Worm (Caenorhabditis elegans): ENCODE measurements around the gene F17C11.2.

F17C11.2 gene

ce11 chrV:10947930-10948329 is at the start of gene F17C11.2:
TSS of gene F17C11.2 (plus strand) at chrV:10948230.
- no peak for TF ChIP-seq him-1 (tag; optimal IDR thresholded peaks at IDR 0.05)
- no peak for TF ChIP-seq dao-5 (tag; optimal IDR thresholded peaks at IDR 0.05)
- no peak for TF ChIP-seq W03F9.2 (tag; optimal IDR thresholded peaks at IDR 0.05)

- TF ChIP-seq dao-5 (tag; optimal IDR thresholded peaks at IDR 0.05) (no peak), W03F9.2 (tag; optimal IDR thresholded peaks at IDR 0.05) (no peak), him-1 (tag; optimal IDR thresholded peaks at IDR 0.05) (no peak)
These were observed 49.4 kb upstream of the F17C11.2 start for ce11 chrV:10898629-10899028.

ce11 chrV:10901125-10901524 is 46.9 kb upstream of the F17C11.2 start, which contains the start of gene spp-16:
TSS of gene spp-16 (minus strand) at chrV:10901303.
- TF ChIP-seq W03F9.2 (tag; optimal IDR thresholded peaks at IDR 0.05) (no peak), dao-5 (tag; optimal IDR thresholded peaks at IDR 0.05) (no peak), him-1 (tag; optimal IDR thresholded peaks at IDR 0.05) (no peak)

ce11 chrV:10902682-10903081 is 45.3 kb upstream of the F17C11.2 start, which contains the start of gene F32D8.8:
TSS of gene F32D8.8 (minus strand) at chrV:10902782.
- no peak for TF ChIP-seq W03F9.2 (tag; optimal IDR thresholded peaks at IDR 0.05)
- TF ChIP-seq dao-5 (tag; optimal IDR thresholded peaks at IDR 0.05) = no peak
- no peak for TF ChIP-seq him-1 (tag; optimal IDR thresholded peaks at IDR 0.05)

ce11 chrV:10903748-10904147 is 44.3 kb upstream of the F17C11.2 start, which contains the start of gene F32D8.15:
TSS of gene F32D8.15 (plus strand) at chrV:10904048.
- no peak for TF ChIP-seq him-1 (tag; optimal IDR thresholded peaks at IDR 0.05)

ce11 chrV:10904795-10905194 is 43.2 kb upstream of the F17C11.2 start:
- TF ChIP-seq W03F9.2 (tag; optimal IDR thresholded peaks at IDR 0.05) (no peak), dao-5 (tag; optimal IDR thresholded peaks at IDR 0.05) (no peak), him-1 (tag; optimal IDR thresholded peaks at IDR 0.05) (no peak)

- TF ChIP-seq W03F9.2 (tag; optimal IDR thresholded peaks at IDR 0.05) (no peak), dao-5 (tag; optimal IDR thresholded peaks at IDR 0.05) (no peak), him-1 (tag; optimal IDR thresholded peaks at IDR 0.05) (no peak)
These were observed 39.0 kb upstream of the F17C11.2 start, which contains the start of gene zzz-1 for ce11 chrV:10909071-10909470. TSS of gene zzz-1 (minus strand) at chrV:10909171.

ce11 chrV:10909959-10910358 is 38.1 kb upstream of the F17C11.2 start:
- TF ChIP-seq him-1 (tag; optimal IDR thresholded peaks at IDR 0.05) = no peak
- TF ChIP-seq W03F9.2 (tag; optimal IDR thresholded peaks at IDR 0.05) = no peak
- TF ChIP-seq dao-5 (tag; optimal IDR thresholded peaks at IDR 0.05) = no peak

- TF ChIP-seq dao-5 (tag; optimal IDR thresholded peaks at IDR 0.05) = no peak
- TF ChIP-seq W03F9.2 (tag; optimal IDR thresholded peaks at IDR 0.05) = no peak
- no peak for TF ChIP-seq him-1 (tag; optimal IDR thresholded peaks at IDR 0.05)
These were observed 32.1 kb upstream of the F17C11.2 start for ce11 chrV:10915922-10916321.

ce11 chrV:10918373-10918772 is 29.7 kb upstream of the F17C11.2 start, which contains the start of gene F58B4.2:
TSS of gene F58B4.2 (minus strand) at chrV:10918473.
- no peak for TF ChIP-seq W03F9.2 (tag; optimal IDR thresholded peaks at IDR 0.05)
- no peak for TF ChIP-seq dao-5 (tag; optimal IDR thresholded peaks at IDR 0.05)

- TF ChIP-seq him-1 (tag; optimal IDR thresholded peaks at IDR 0.05) (no peak), W03F9.2 (tag; optimal IDR thresholded peaks at IDR 0.05) (no peak)
These were observed 26.3 kb upstream of the F17C11.2 start, which contains the start of gene nas-31 for ce11 chrV:10921747-10922146. TSS of gene nas-31 (minus strand) at chrV:10921847.

- TF ChIP-seq him-1 (tag; optimal IDR thresholded peaks at IDR 0.05) (no peak), W03F9.2 (tag; optimal IDR thresholded peaks at IDR 0.05) (no peak), dao-5 (tag; optimal IDR thresholded peaks at IDR 0.05) (no peak)
These were observed 24.8 kb upstream of the F17C11.2 start, which contains the start of gene F58B4.7 for ce11 chrV:10923229-10923628. TSS of gene F58B4.7 (minus strand) at chrV:10923329.

- TF ChIP-seq W03F9.2 (tag; optimal IDR thresholded peaks at IDR 0.05) (no peak), dao-5 (tag; optimal IDR thresholded peaks at IDR 0.05) (no peak), him-1 (tag; optimal IDR thresholded peaks at IDR 0.05) (no peak)
These were observed 23.3 kb upstream of the F17C11.2 start, which contains the start of gene F58B4.6 for ce11 chrV:10924731-10925130. TSS of gene F58B4.6 (plus strand) at chrV:10925031.

ce11 chrV:10925658-10926057 is 22.4 kb upstream of the F17C11.2 start:
- no peak for TF ChIP-seq him-1 (tag; optimal IDR thresholded peaks at IDR 0.05)
- TF ChIP-seq W03F9.2 (tag; optimal IDR thresholded peaks at IDR 0.05) = no peak
- TF ChIP-seq dao-5 (tag; optimal IDR thresholded peaks at IDR 0.05) = no peak

- TF ChIP-seq W03F9.2 (tag; optimal IDR thresholded peaks at IDR 0.05) (no peak), him-1 (tag; optimal IDR thresholded peaks at IDR 0.05) (no peak), dao-5 (tag; optimal IDR thresholded peaks at IDR 0.05) (no peak)
These were observed 18.5 kb upstream of the F17C11.2 start, which contains the start of gene F58B4.3 for ce11 chrV:10929511-10929910. TSS of gene F58B4.3 (plus strand) at chrV:10929811.
